Fruit fly (Drosophila melanogaster) S2 (cell line): ENCODE data around the gene CG34268.

Source experiments
- CG8478 ChIP-seq: fragments of >200 bp; optimal IDR thresholded peaks from 2 replicates; lab custom pipeline; 2018
- CTCF ChIP-seq, 2 experiments: fragments of >200 bp; optimal IDR thresholded peaks; 2 replicates each; lab custom pipeline; 2018

Gene CG34268

dm6 chr3L:500351-501015 is at the start of gene CG34268, which contains the start of gene CG34267:
CG34268 (plus strand) TSS chr3L:500965.
CG34267 (minus strand) TSS chr3L:500451.
- TF ChIP-seq CG8478: no peak
- no peak for TF ChIP-seq CTCF (optimal IDR thresholded peaks at IDR 0.05; lab: Kevin White, UChicago)

- TF ChIP-seq CG8478 (no peak), CTCF (optimal IDR thresholded peaks at IDR 0.05; lab: Kevin White, UChicago) (no peak)
These were observed 45.8 kb upstream of the CG34268 start for dm6 chr3L:454802-455579.

- no peak for TF ChIP-seq CTCF (optimal IDR thresholded peaks at IDR 0.05; lab: Kevin White, UChicago)
- TF ChIP-seq CG8478: no peak
These were observed 44.4 kb upstream of the CG34268 start for dm6 chr3L:456378-456777.

dm6 chr3L:457384-457783 is 43.4 kb upstream of the CG34268 start:
- TF ChIP-seq CG8478: no peak
- TF ChIP-seq CTCF (optimal IDR thresholded peaks at IDR 0.05; lab: Kevin White, UChicago): no peak

- TF ChIP-seq CG8478: no peak
- no peak for TF ChIP-seq CTCF (optimal IDR thresholded peaks at IDR 0.05; lab: Kevin White, UChicago)
These were observed 35.3 kb upstream of the CG34268 start for dm6 chr3L:465433-465832.

- TF ChIP-seq CTCF (optimal IDR thresholded peaks at IDR 0.05; lab: Kevin White, UChicago) (no peak), CG8478 (no peak)
These were observed 29.6 kb upstream of the CG34268 start for dm6 chr3L:471199-471598.

dm6 chr3L:473064-473463 is 27.7 kb upstream of the CG34268 start:
- TF ChIP-seq CTCF (optimal IDR thresholded peaks at IDR 0.05; lab: Kevin White, UChicago): no peak

dm6 chr3L:483818-484217 is 16.9 kb upstream of the CG34268 start:
- TF ChIP-seq CTCF (optimal IDR thresholded peaks at IDR 0.05; lab: Kevin White, UChicago) (no peak), CG8478 (no peak)

dm6 chr3L:484554-485305 is 16.0 kb upstream of the CG34268 start:
- no peak for TF ChIP-seq CG8478
- TF ChIP-seq CTCF (optimal IDR thresholded peaks at IDR 0.05; lab: Kevin White, UChicago): no peak

dm6 chr3L:485393-485792 is 15.4 kb upstream of the CG34268 start:
- TF ChIP-seq CTCF (optimal IDR thresholded peaks at IDR 0.05; lab: Kevin White, UChicago) (no peak), CG8478 (no peak)

- TF ChIP-seq CTCF (optimal IDR thresholded peaks at IDR 0.05; lab: Kevin White, UChicago) (no peak), CG8478 (no peak)
These were observed 12.6 kb upstream of the CG34268 start for dm6 chr3L:488159-488558.

dm6 chr3L:488612-489011 is 12.2 kb upstream of the CG34268 start:
- TF ChIP-seq CTCF (optimal IDR thresholded peaks at IDR 0.05; lab: Kevin White, UChicago) (no peak), CG8478 (no peak)

dm6 chr3L:489354-489753 is 11.4 kb upstream of the CG34268 start:
- TF ChIP-seq CTCF (optimal IDR thresholded peaks at IDR 0.05; lab: Kevin White, UChicago) (no peak), CG8478 (no peak)

- TF ChIP-seq CTCF (optimal IDR thresholded peaks at IDR 0.05; lab: Kevin White, UChicago) (no peak), CG8478 (no peak)
These were observed 10.6 kb upstream of the CG34268 start for dm6 chr3L:489922-490807.

- TF ChIP-seq CTCF (optimal IDR thresholded peaks at IDR 0.05; lab: Kevin White, UChicago) (no peak), CG8478 (no peak)
These were observed 10.0 kb upstream of the CG34268 start for dm6 chr3L:490808-491114.
